Worm (Caenorhabditis elegans) whole organism, L1 larva: Measurements from ENCODE around the gene sma-6.

Experiments used
- dpl-1 ChIP-seq, 3 experiments: fragments of 150-350 bp in 2 of 3; sonication (generic microtip) in 1 of 3; optimal IDR thresholded peaks; 2 replicates each; lab custom pipeline; 2014 to 2017; ENCODE audit warnings: missing biosample characterization in 3 of 3, missing genetic modification characterization in 3 of 3, missing genetic modification reagents in 3 of 3
- fos-1 ChIP-seq: fragments of 150-350 bp; optimal IDR thresholded peaks from 2 replicates; lab custom pipeline; 2014; ENCODE audit warnings: missing biosample characterization, missing genetic modification characterization
- isw-1 ChIP-seq: fragments of 200-800 bp; sonication (Bioruptor generic); IDR thresholded peaks from 2 replicates; pipeline ENCODE4 v1.3.6; 2022; ENCODE audit warnings: missing genetic modification characterization, missing compliant biosample characterization
- lin-35 ChIP-seq, 2 experiments: fragments of 150-350 bp; optimal IDR thresholded peaks; 2 replicates each; lab custom pipeline; 2014; ENCODE audit warnings: missing biosample characterization in 2 of 2, missing genetic modification characterization in 2 of 2, missing genetic modification reagents in 2 of 2
- nhr-237 ChIP-seq: fragments of 150-350 bp; optimal IDR thresholded peaks from 2 replicates; lab custom pipeline; 2014; ENCODE audit warnings: missing biosample characterization, missing genetic modification characterization
- snu-23 ChIP-seq: sonication (generic microtip); optimal IDR thresholded peaks from 2 replicates; lab custom pipeline; 2016; ENCODE audit warnings: missing genetic modification characterization, missing compliant biosample characterization
- swsn-7 ChIP-seq: sonication (generic microtip); optimal IDR thresholded peaks from 2 replicates; lab custom pipeline; 2016; ENCODE audit warnings: missing genetic modification characterization, missing compliant biosample characterization
- unc-62 ChIP-seq: fragments of 150-350 bp; optimal IDR thresholded peaks from 2 replicates; lab custom pipeline; 2014; ENCODE audit warnings: missing biosample characterization, missing genetic modification reagents, missing genetic modification characterization
- ztf-4 ChIP-seq: fragments of 150-350 bp; optimal IDR thresholded peaks from 2 replicates; lab custom pipeline; 2014; ENCODE audit warnings: missing biosample characterization, missing genetic modification characterization

ce11 chrII:6374646-6375045, 50.4 kb downstream of the sma-6 start:
- no peak for TF ChIP-seq isw-1 (GFP tag; lab: Robert Waterston, UW)
- no peak for TF ChIP-seq fos-1 (tag; lab: Kevin White, UChicago)
- no peak for TF ChIP-seq unc-62 (GFP tag; lab: Kevin White, UChicago)
- peak in 1 of 2 experiments; percentile 55 for TF ChIP-seq lin-35 (GFP tag; optimal IDR thresholded peaks at IDR 0.05; lab: Kevin White, UChicago)
- TF ChIP-seq swsn-7, result no peak
- TF ChIP-seq snu-23, result no peak
- TF ChIP-seq nhr-237, result no peak
- no peak for TF ChIP-seq ztf-4 (tag; lab: Kevin White, UChicago)
- no peak for TF ChIP-seq dpl-1 (GFP tag; optimal IDR thresholded peaks at IDR 0.05; lab: Kevin White, UChicago)
